Worm (Caenorhabditis elegans) whole organism, young adult: Measurements from ENCODE around the gene nifk-1.

Experiments
- Y56A3A.18 ChIP-seq: fragments of 200-800 bp; sonication (Bioruptor generic); IDR thresholded peaks from 2 replicates; pipeline ENCODE4 v1.3.6; 2022; ENCODE audit warnings: missing genetic modification reagents, missing genetic modification characterization, missing compliant biosample characterization
- hsf-1 ChIP-seq: fragments of 200-800 bp; sonication (Bioruptor generic); IDR thresholded peaks from 2 replicates; pipeline ENCODE4 v1.3.6; 2022; ENCODE audit warnings: missing genetic modification reagents, missing genetic modification characterization, missing compliant biosample characterization
- mxl-1 ChIP-seq: sonication (generic microtip); optimal IDR thresholded peaks from 2 replicates; lab custom pipeline; 2016; ENCODE audit warnings: missing genetic modification characterization, missing compliant biosample characterization
- nhr-90 ChIP-seq: sonication (generic microtip); optimal IDR thresholded peaks from 2 replicates; lab custom pipeline; 2016; ENCODE audit warnings: missing genotype, mild to moderate bottlenecking, missing genetic modification characterization, missing compliant biosample characterization

- TF ChIP-seq hsf-1 (GFP tag; lab: Robert Waterston, UW): no peak
- TF ChIP-seq Y56A3A.18 (GFP tag; lab: Robert Waterston, UW): no peak
- no peak for TF ChIP-seq nhr-90 (tag; lab: Kevin White, UChicago)
- no peak for TF ChIP-seq mxl-1
Observed at ce11 chrIII:4688965-4689364, 4.1 kb downstream of the nifk-1 start, which contains the start of gene ppat-1.
